Fruit fly (Drosophila melanogaster): Measurements from ENCODE around the gene CG2200.
A peak's percentile ranks its signal among the peaks of the same experiment; 100 is the strongest.

The CG2200 gene

DNA sequence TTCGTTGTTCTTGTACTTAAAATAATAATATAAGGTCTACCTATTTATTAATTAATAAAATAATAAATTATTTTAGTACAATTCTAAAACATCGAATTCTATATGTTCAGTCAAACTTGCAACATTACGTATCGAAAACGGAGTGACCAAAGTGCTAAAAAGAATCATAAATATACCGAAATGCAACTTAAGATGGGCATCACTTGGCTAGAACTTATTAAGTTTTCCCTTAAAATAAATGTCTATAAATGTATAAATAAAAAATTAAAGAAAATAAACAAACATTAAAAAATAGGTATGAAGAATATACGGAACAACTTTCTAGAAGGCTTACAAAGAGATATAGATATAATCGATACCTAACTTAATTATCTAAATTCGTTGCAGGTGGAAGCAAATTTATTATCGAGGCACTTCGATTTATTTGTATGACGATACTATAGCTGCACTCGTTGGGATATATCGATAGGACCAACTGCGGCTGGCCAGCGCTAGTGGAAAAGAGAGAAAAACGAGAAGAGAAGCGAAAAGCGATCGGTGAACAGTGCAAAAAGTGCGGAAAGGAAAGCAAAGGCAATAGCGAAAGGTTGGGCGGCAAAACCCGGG lies 3.3 kb upstream of the CG2200 start, which contains the start of gene lic (continued):
- TF ChIP-seq slp2 (GFP tag; optimal IDR thresholded peaks at IDR 0.05) = no peak
- TF ChIP-seq HLH4C (GFP tag; IDR thresholded peaks at IDR 0.05; ENCODE audit: partially characterized antibody) = peak; percentile 73
- TF ChIP-seq Dip2 (GFP tag; IDR thresholded peaks at IDR 0.05) = no peak
- TF ChIP-seq nmo (GFP tag; optimal IDR thresholded peaks at IDR 0.05) = no peak
- no peak for TF ChIP-seq CG31365 (tag; optimal IDR thresholded peaks at IDR 0.05)
- no peak for TF ChIP-seq CG11398 (GFP tag; optimal IDR thresholded peaks at IDR 0.05)
- TF ChIP-seq CG1603 (tag; optimal IDR thresholded peaks at IDR 0.05) = peak; percentile 7
- TF ChIP-seq schlank (tag; optimal IDR thresholded peaks at IDR 0.05) = no peak
- TF ChIP-seq Side (GFP tag; optimal IDR thresholded peaks at IDR 0.05) = no peak
- TF ChIP-seq BEAF-32 (GFP tag; optimal IDR thresholded peaks at IDR 0.05) = peak; percentile 72
- no peak for TF ChIP-seq sob (GFP tag; IDR thresholded peaks at IDR 0.05)
- no peak for TF ChIP-seq CG15514 (GFP tag; optimal IDR thresholded peaks at IDR 0.05)
- no peak for TF ChIP-seq trh (GFP tag; optimal IDR thresholded peaks at IDR 0.05)
- TF ChIP-seq CG6791 (GFP tag; IDR thresholded peaks at IDR 0.05; ENCODE audit: partially characterized antibody) = peak; percentile 91
- no peak for TF ChIP-seq Kr (GFP tag; optimal IDR thresholded peaks at IDR 0.05)
- peak; percentile 89 for TF ChIP-seq bbx (GFP tag; IDR thresholded peaks at IDR 0.05; ENCODE audit: partially characterized antibody)
- TF ChIP-seq Bgb (GFP tag; IDR thresholded peaks at IDR 0.05; ENCODE audit: partially characterized antibody) = peak; percentile 85
- peak; percentile 77 for TF ChIP-seq hb (GFP tag; IDR thresholded peaks at IDR 0.05; ENCODE audit: partially characterized antibody)
- TF ChIP-seq CG30403 (GFP tag; optimal IDR thresholded peaks at IDR 0.05) = no peak
- TF ChIP-seq E2f2 (GFP tag; IDR thresholded peaks at IDR 0.05) = no peak
- peak; percentile 98 for TF ChIP-seq stwl (tag; optimal IDR thresholded peaks at IDR 0.05)
- TF ChIP-seq vnd (GFP tag; IDR thresholded peaks at IDR 0.05; ENCODE audit: partially characterized antibody) = peak; percentile 71
- no peak for TF ChIP-seq NfI (GFP tag; optimal IDR thresholded peaks at IDR 0.05)
- no peak for TF ChIP-seq sd (tag; optimal IDR thresholded peaks at IDR 0.05)
- no peak for TF ChIP-seq CG34422 (GFP tag; IDR thresholded peaks at IDR 0.05)
- TF ChIP-seq CG33557 (GFP tag; optimal IDR thresholded peaks at IDR 0.05) = no peak
- TF ChIP-seq CG7556 (GFP tag; optimal IDR thresholded peaks at IDR 0.05) = no peak
- peak; percentile 67 for TF ChIP-seq CG13287 (GFP tag; IDR thresholded peaks at IDR 0.05; ENCODE audit: partially characterized antibody)
- no peak for TF ChIP-seq Hsf (GFP tag; optimal IDR thresholded peaks at IDR 0.05)
- no peak for TF ChIP-seq C15 (GFP tag; IDR thresholded peaks at IDR 0.05)
- no peak for TF ChIP-seq Xrp1 (GFP tag; IDR thresholded peaks at IDR 0.05)
- no peak for TF ChIP-seq CG10209 (GFP tag; optimal IDR thresholded peaks at IDR 0.05)
- peak; percentile 81 for TF ChIP-seq CG16813 (GFP tag; IDR thresholded peaks at IDR 0.05; ENCODE audit: partially characterized antibody)
- no peak for TF ChIP-seq CG11247 (GFP tag; IDR thresholded peaks at IDR 0.05)
- no peak for TF ChIP-seq CG8359 (GFP tag; optimal IDR thresholded peaks at IDR 0.05; ENCODE audit: borderline replicate concordance)
- no peak for TF ChIP-seq cad (GFP tag; optimal IDR thresholded peaks at IDR 0.05)
- no peak for TF ChIP-seq Asciz (GFP tag; optimal IDR thresholded peaks at IDR 0.05)
- peak; percentile 81 for TF ChIP-seq Sry-δ (GFP tag; optimal IDR thresholded peaks at IDR 0.05)
- no peak for TF ChIP-seq grn (GFP tag; optimal IDR thresholded peaks at IDR 0.05)
- no peak for TF ChIP-seq CG2712 (tag; optimal IDR thresholded peaks at IDR 0.05)
- TF ChIP-seq CG34224 (GFP tag; IDR thresholded peaks at IDR 0.05; ENCODE audit: partially characterized antibody) = peak; percentile 82
- no peak for TF ChIP-seq trem (tag; optimal IDR thresholded peaks at IDR 0.05)
- peak; percentile 77 for TF ChIP-seq CG2116 (GFP tag; optimal IDR thresholded peaks at IDR 0.05)
- TF ChIP-seq cas (GFP tag; IDR thresholded peaks at IDR 0.05) = no peak
- no peak for TF ChIP-seq CG12942 (GFP tag; optimal IDR thresholded peaks at IDR 0.05)
- TF ChIP-seq yki (optimal IDR thresholded peaks at IDR 0.05) = no peak
- TF ChIP-seq CG4617 (GFP tag; optimal IDR thresholded peaks at IDR 0.05; ENCODE audit: borderline replicate concordance) = peak; percentile 7
- no peak for TF ChIP-seq sisA (GFP tag; IDR thresholded peaks at IDR 0.05)
- no peak for TF ChIP-seq dmrt99B (tag; optimal IDR thresholded peaks at IDR 0.05)
- no peak for TF ChIP-seq Ravus (GFP tag; IDR thresholded peaks at IDR 0.05)

Data from whole organism, embryonic.